Fruit fly (Drosophila melanogaster): ENCODE measurements around the gene CG18132.

dm6 chr2L:1509748-1510147 lies 7.5 kb downstream of the CG18132 start:
- TF ChIP-seq Crg-1 (GFP tag; optimal IDR thresholded peaks at IDR 0.05) (no peak), bab1 (GFP tag; optimal IDR thresholded peaks at IDR 0.05) (no peak), Clk (GFP tag; optimal IDR thresholded peaks at IDR 0.05) (no peak), CG33017 (tag; optimal IDR thresholded peaks at IDR 0.05) (no peak), CG7101 (tag; optimal IDR thresholded peaks at IDR 0.05) (no peak), CG5204 (GFP tag; optimal IDR thresholded peaks at IDR 0.05) (no peak), tj (GFP tag; optimal IDR thresholded peaks at IDR 0.05) (no peak), CG1620 (GFP tag; optimal IDR thresholded peaks at IDR 0.05) (no peak), cic (GFP tag; optimal IDR thresholded peaks at IDR 0.05) (no peak), toe (GFP tag; optimal IDR thresholded peaks at IDR 0.05) (no peak), kay (GFP tag; ENCODE audit: borderline replicate concordance) (no peak), CG12768 (GFP tag; optimal IDR thresholded peaks at IDR 0.05) (no peak)
